Worm (Caenorhabditis elegans): ENCODE results near the gene lgx-1.

ce11 chrX:5476357-5476756 is 62.0 kb downstream of the lgx-1 start:
- TF ChIP-seq ztf-11 (tag; optimal IDR thresholded peaks at IDR 0.05) (no peak), nhr-237 (tag; optimal IDR thresholded peaks at IDR 0.05) (no peak), mml-1 (tag; optimal IDR thresholded peaks at IDR 0.05) (no peak), egl-5 (tag; optimal IDR thresholded peaks at IDR 0.05) (no peak), ceh-82 (tag; optimal IDR thresholded peaks at IDR 0.05) (no peak)
